Worm (Caenorhabditis elegans) whole organism, L2 larva: ENCODE results near the gene Y116A8C.29.

Source experiments
- C34F6.9 ChIP-seq: fragments of 150-350 bp; optimal IDR thresholded peaks from 2 replicates; lab custom pipeline; 2014; ENCODE audit warnings: missing biosample characterization, missing genetic modification characterization
- F13H6.1 ChIP-seq: sonication (generic microtip); optimal IDR thresholded peaks from 2 replicates; lab custom pipeline; 2016; ENCODE audit warnings: missing genetic modification characterization, missing compliant biosample characterization
- Y55F3AM.14 ChIP-seq: fragments of 200-800 bp; sonication (Bioruptor generic); optimal IDR thresholded peaks from 2 replicates; lab custom pipeline; 2018; ENCODE audit warnings: mild to moderate bottlenecking, missing genetic modification characterization, missing compliant biosample characterization
- ZK546.5 ChIP-seq: sonication (generic microtip); optimal IDR thresholded peaks from 2 replicates; lab custom pipeline; 2017; ENCODE audit warnings: missing biosample characterization, missing genetic modification characterization
- alr-1 ChIP-seq: fragments of 150-350 bp; optimal IDR thresholded peaks from 2 replicates; lab custom pipeline; 2014; ENCODE audit warnings: missing biosample characterization, missing genetic modification characterization
- aly-2 ChIP-seq: fragments of 150-350 bp; optimal IDR thresholded peaks from 2 replicates; lab custom pipeline; 2014; ENCODE audit warnings: missing biosample characterization, missing genetic modification characterization
- ama-1 ChIP-seq: fragments of 150-350 bp; optimal IDR thresholded peaks from 2 replicates; lab custom pipeline; 2018; ENCODE audit warnings: inconsistent platforms
- blmp-1 ChIP-seq: sonication (generic microtip); optimal IDR thresholded peaks from 2 replicates; lab custom pipeline; 2017; ENCODE audit warnings: missing genetic modification characterization, mild to moderate bottlenecking, missing compliant biosample characterization, antibody characterized with exemption, moderate library complexity; ENCODE audit not compliant: insufficient read depth
- ceh-16 ChIP-seq: fragments of 150-350 bp; optimal IDR thresholded peaks from 2 replicates; lab custom pipeline; 2014; ENCODE audit warnings: missing biosample characterization, missing genetic modification characterization
- crh-2 ChIP-seq: sonication (generic microtip); optimal IDR thresholded peaks from 2 replicates; lab custom pipeline; 2017; ENCODE audit warnings: missing biosample characterization, missing genetic modification characterization
- dmd-4 ChIP-seq: sonication (generic microtip); optimal IDR thresholded peaks from 2 replicates; lab custom pipeline; 2017; ENCODE audit warnings: missing biosample characterization, missing genetic modification characterization
- egl-27 ChIP-seq: sonication (generic microtip); optimal IDR thresholded peaks from 3 replicates; lab custom pipeline; 2017; ENCODE audit warnings: missing biosample characterization, missing genetic modification reagents, missing genetic modification characterization
- elt-3 ChIP-seq: sonication (generic microtip); optimal IDR thresholded peaks from 2 replicates; lab custom pipeline; 2017; ENCODE audit warnings: missing biosample characterization, missing genetic modification characterization
- fos-1 ChIP-seq: fragments of 150-350 bp; optimal IDR thresholded peaks from 2 replicates; lab custom pipeline; 2014; ENCODE audit warnings: missing biosample characterization, missing genetic modification characterization
- lin-11 ChIP-seq: fragments of 150-350 bp; sonication (generic microtip); optimal IDR thresholded peaks from 2 replicates; lab custom pipeline; 2014; ENCODE audit warnings: missing biosample characterization, missing genetic modification characterization, inconsistent platforms, mixed read lengths
- lin-13 ChIP-seq: fragments of 150-350 bp; optimal IDR thresholded peaks from 2 replicates; lab custom pipeline; 2014; ENCODE audit warnings: missing biosample characterization, missing genetic modification reagents, missing genetic modification characterization
- mab-5 ChIP-seq: fragments of 150-350 bp; optimal IDR thresholded peaks from 2 replicates; lab custom pipeline; 2014; ENCODE audit warnings: missing biosample characterization, missing genetic modification characterization
- mbf-1 ChIP-seq: sonication (generic microtip); optimal IDR thresholded peaks from 2 replicates; lab custom pipeline; 2017; ENCODE audit warnings: missing biosample characterization, missing genetic modification characterization
- nhr-10 ChIP-seq: sonication (generic microtip); optimal IDR thresholded peaks from 2 replicates; lab custom pipeline; 2017; ENCODE audit warnings: missing biosample characterization, missing genetic modification characterization
- nhr-11 ChIP-seq: fragments of 150-350 bp; optimal IDR thresholded peaks from 2 replicates; lab custom pipeline; 2014; ENCODE audit warnings: missing biosample characterization, missing genetic modification characterization
- nhr-129 ChIP-seq: fragments of 150-350 bp; optimal IDR thresholded peaks from 2 replicates; lab custom pipeline; 2014; ENCODE audit warnings: missing biosample characterization, missing genetic modification characterization
- nhr-21 ChIP-seq: fragments of 150-350 bp; optimal IDR thresholded peaks from 2 replicates; lab custom pipeline; 2014; ENCODE audit warnings: missing biosample characterization, missing genetic modification characterization
- nhr-23 ChIP-seq: fragments of 150-350 bp; optimal IDR thresholded peaks from 2 replicates; lab custom pipeline; 2014; ENCODE audit warnings: missing biosample characterization, missing genetic modification reagents, missing genetic modification characterization
- nhr-237 ChIP-seq: fragments of 150-350 bp; optimal IDR thresholded peaks from 2 replicates; lab custom pipeline; 2014; ENCODE audit warnings: missing biosample characterization, missing genetic modification characterization
- peb-1 ChIP-seq: fragments of 150-350 bp; optimal IDR thresholded peaks from 2 replicates; lab custom pipeline; 2014; ENCODE audit warnings: missing biosample characterization, missing genetic modification characterization
- sem-4 ChIP-seq: fragments of 150-350 bp; optimal IDR thresholded peaks from 2 replicates; lab custom pipeline; 2014; ENCODE audit warnings: missing biosample characterization, missing genetic modification reagents, missing genetic modification characterization
- skn-1 ChIP-seq: sonication (generic microtip); optimal IDR thresholded peaks from 2 replicates; lab custom pipeline; 2017; ENCODE audit warnings: missing biosample characterization, missing genetic modification characterization
- sma-3 ChIP-seq: sonication (generic microtip); optimal IDR thresholded peaks from 2 replicates; lab custom pipeline; 2016; ENCODE audit warnings: missing genetic modification reagents, missing genetic modification characterization, missing compliant biosample characterization
- sma-9 ChIP-seq, 2 experiments: fragments of 150-350 bp in 1 of 2; sonication (generic microtip) in 1 of 2; optimal IDR thresholded peaks; 2 replicates each; lab custom pipeline; 2014 to 2016; ENCODE audit warnings: missing genetic modification characterization in 2 of 2, mild to moderate bottlenecking in 1 of 2, missing biosample characterization in 1 of 2, missing compliant biosample characterization in 1 of 2, missing genetic modification reagents in 1 of 2, moderate library complexity in 1 of 2
- unc-39 ChIP-seq: fragments of 150-350 bp; optimal IDR thresholded peaks from 2 replicates; lab custom pipeline; 2014; ENCODE audit warnings: missing biosample characterization, missing genetic modification characterization
- unc-55 ChIP-seq: fragments of 150-350 bp; sonication (generic microtip); optimal IDR thresholded peaks from 3 replicates; lab custom pipeline; 2014; ENCODE audit warnings: missing biosample characterization, missing genetic modification reagents, missing genetic modification characterization
- unc-62 ChIP-seq: fragments of 150-350 bp; optimal IDR thresholded peaks from 2 replicates; lab custom pipeline; 2014; ENCODE audit warnings: missing biosample characterization, missing genetic modification reagents, missing genetic modification characterization
- zag-1 ChIP-seq: fragments of 150-350 bp; optimal IDR thresholded peaks from 2 replicates; lab custom pipeline; 2014; ENCODE audit warnings: missing biosample characterization, missing genetic modification characterization
- ztf-1 ChIP-seq: fragments of 200-800 bp; sonication (Bioruptor generic); conservative IDR thresholded peaks from 2 replicates; pipeline ENCODE4 v1.3.6; 2022; ENCODE audit warnings: missing genetic modification characterization, missing compliant biosample characterization

Gene Y116A8C.29

DNA sequence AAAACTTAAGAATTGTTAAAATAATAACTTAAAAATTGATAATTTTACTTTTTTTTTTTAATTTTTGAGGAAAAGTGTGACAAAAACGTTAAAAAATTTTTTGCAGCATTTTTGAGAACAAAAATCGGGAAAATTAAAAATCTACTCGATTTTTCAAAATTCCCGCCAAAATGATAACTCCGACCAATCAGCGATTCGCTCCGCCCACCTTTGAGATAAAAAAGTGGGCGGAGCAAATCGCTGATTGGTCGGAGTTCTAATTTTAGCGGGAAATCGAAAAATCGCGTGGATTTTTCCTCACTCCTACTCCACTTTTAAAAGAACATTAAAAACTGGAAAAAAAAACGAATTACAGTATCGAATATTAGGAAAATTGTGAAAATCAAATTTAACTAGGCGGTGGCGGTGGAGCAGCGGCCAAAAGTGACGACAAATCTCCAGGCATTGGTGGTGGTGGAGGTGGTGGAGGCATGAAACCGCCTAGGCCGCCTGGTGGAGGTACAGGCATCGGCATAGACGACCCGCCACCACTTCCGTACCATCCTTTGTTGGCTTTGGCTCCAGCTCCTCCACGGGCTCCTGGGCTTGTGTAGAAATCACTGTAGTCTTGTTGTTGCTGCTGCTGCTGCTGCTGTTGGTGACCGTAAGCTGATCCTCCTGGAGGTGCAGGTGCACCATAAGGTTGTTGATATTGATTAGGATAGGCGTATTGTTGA lies 10.5 kb downstream of the Y116A8C.29 start:
- TF ChIP-seq nhr-11 (tag; lab: Kevin White, UChicago) = no peak
- TF ChIP-seq F13H6.1 (tag; lab: Kevin White, UChicago) = no peak
- TF ChIP-seq mbf-1 (tag; lab: Kevin White, UChicago) = no peak
- no peak for TF ChIP-seq nhr-21
- no peak for TF ChIP-seq ztf-1 (GFP tag; lab: Robert Waterston, UW)
- TF ChIP-seq nhr-23 (tag; lab: Kevin White, UChicago) = no peak
- no peak for TF ChIP-seq egl-27 (tag; lab: Kevin White, UChicago)
- TF ChIP-seq dmd-4 (tag; lab: Kevin White, UChicago) = no peak
- no peak for TF ChIP-seq lin-13 (GFP tag; lab: Kevin White, UChicago)
- no peak for TF ChIP-seq sem-4 (tag; lab: Kevin White, UChicago)
- no peak for TF ChIP-seq fos-1 (tag; lab: Kevin White, UChicago)
- TF ChIP-seq unc-55 (GFP tag; lab: Kevin White, UChicago) = no peak
- no peak for TF ChIP-seq unc-39 (tag; lab: Kevin White, UChicago)
- TF ChIP-seq peb-1 (tag; lab: Kevin White, UChicago) = no peak
- no peak for TF ChIP-seq lin-11

DNA sequence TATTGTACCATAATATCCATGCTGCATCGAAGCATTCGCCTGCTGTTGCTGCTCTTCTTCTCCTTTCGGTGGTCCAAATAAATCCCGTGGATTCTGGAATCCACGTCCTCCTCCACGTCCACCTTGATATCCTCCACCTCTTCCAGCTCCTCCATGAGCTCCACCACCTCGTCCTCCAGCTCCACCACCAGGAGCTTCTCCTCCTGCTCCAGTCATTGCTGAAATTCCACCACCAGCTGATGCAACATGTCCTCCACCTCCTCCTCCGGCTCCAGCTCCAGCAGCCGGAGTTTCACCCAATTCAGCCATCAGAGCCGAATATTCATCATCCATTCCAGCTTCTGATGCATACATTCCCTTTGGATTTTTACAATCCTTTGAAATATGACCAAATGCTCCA lies 11.8 kb downstream of the Y116A8C.29 start:
- TF ChIP-seq sma-9 (GFP tag; optimal IDR thresholded peaks at IDR 0.05; lab: Kevin White, UChicago) (no peak), sma-9 (tag; optimal IDR thresholded peaks at IDR 0.05; lab: Kevin White, UChicago) (no peak)

DNA sequence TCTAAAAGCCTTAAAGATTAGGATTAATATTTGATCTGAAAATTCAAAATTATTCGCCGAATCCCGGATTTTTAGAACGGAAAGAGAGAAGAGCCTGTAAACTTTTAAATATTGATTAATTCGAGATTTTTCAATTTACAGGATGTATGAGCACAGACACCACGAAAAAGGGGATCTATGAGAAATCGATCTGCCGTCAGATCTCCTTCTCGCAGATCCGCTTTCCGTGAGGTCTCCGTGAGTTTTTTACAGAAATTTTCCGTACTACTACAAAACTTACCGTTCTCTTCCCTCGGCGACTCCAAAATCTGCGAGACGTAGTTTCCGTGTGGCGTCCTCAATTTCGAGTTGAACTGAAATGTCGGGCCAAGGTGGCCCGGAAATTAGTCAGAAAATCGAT lies 14.4 kb downstream of the Y116A8C.29 start:
- TF ChIP-seq ceh-16 (tag; lab: Kevin White, UChicago) = no peak
- no peak for TF ChIP-seq zag-1 (tag; lab: Kevin White, UChicago)
- no peak for TF ChIP-seq aly-2 (tag; lab: Kevin White, UChicago)
- TF ChIP-seq C34F6.9 (tag; lab: Kevin White, UChicago) = no peak
- TF ChIP-seq elt-3 = no peak
- no peak for TF ChIP-seq mab-5
- TF ChIP-seq nhr-129 = no peak
- no peak for TF ChIP-seq nhr-10 (tag; lab: Kevin White, UChicago)
- no peak for TF ChIP-seq ama-1 (lab: Kevin White, UChicago)
- TF ChIP-seq skn-1 (tag; lab: Kevin White, UChicago) = no peak
- no peak for TF ChIP-seq ztf-1 (GFP tag; lab: Robert Waterston, UW)
- TF ChIP-seq nhr-11 (tag; lab: Kevin White, UChicago) = no peak
- no peak for TF ChIP-seq nhr-23 (tag; lab: Kevin White, UChicago)
- TF ChIP-seq unc-62 = no peak
- TF ChIP-seq sma-3 (GFP tag; lab: Kevin White, UChicago) = no peak
- no peak for TF ChIP-seq blmp-1
- no peak for TF ChIP-seq ZK546.5 (tag; lab: Kevin White, UChicago)
- no peak for TF ChIP-seq nhr-237 (tag; lab: Kevin White, UChicago)
- no peak for TF ChIP-seq fos-1 (tag; lab: Kevin White, UChicago)

DNA sequence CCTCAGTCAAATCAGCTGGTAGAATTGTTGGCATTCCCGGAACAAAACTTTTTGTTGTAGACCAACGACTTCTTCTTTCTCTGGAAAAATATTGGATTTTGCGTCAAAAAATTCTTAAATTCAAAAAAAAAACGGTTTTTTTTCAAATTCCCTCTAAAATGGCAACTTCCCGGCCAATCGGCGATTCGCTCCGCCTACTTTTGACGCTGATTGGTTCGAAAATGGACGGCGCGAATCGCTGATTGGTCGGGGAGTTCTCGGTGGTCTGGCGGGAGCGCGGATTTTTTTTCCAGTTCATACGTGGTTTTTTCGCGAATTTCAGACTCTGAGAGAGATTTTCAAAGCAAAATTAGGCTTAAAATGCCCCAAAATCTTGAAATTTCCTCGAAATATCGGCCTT lies 15.0 kb downstream of the Y116A8C.29 start:
- TF ChIP-seq unc-55 (GFP tag; lab: Kevin White, UChicago) = no peak
- TF ChIP-seq alr-1 = no peak
- no peak for TF ChIP-seq lin-11
- no peak for TF ChIP-seq crh-2 (tag; lab: Kevin White, UChicago)
- TF ChIP-seq Y55F3AM.14 (GFP tag; lab: Kevin White, UChicago) = no peak
- no peak for TF ChIP-seq unc-39 (tag; lab: Kevin White, UChicago)

DNA sequence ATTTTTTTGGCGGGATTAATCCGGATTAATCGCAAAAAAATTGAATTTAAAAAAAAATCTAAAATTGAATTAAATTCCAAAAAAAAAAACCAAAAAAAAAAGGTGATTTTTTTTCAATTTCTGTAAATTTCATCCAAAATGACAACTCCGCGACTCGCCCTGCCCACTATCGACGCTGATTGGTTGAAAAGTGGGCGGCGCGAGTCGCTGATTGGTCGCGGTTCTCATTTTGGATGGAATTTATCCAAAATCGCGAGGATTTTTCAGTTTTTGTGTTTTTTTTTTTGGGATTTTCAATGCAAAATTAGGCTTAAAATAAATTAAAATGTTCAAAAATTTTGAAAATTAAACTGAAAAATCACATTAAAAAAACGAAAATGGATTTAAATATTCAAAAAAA lies 15.6 kb downstream of the Y116A8C.29 start:
- no peak for TF ChIP-seq egl-27 (tag; lab: Kevin White, UChicago)
